Worm (Caenorhabditis elegans) whole organism, L1 larva: Measurements from ENCODE around the gene ivd-1.

Experiments used
- C34B4.2 ChIP-seq: sonication (generic microtip); optimal IDR thresholded peaks from 2 replicates; lab custom pipeline; 2017; ENCODE audit warnings: mild to moderate bottlenecking, missing genetic modification characterization, missing compliant biosample characterization
- F16B12.6 ChIP-seq: fragments of 150-350 bp; optimal IDR thresholded peaks from 2 replicates; lab custom pipeline; 2014; ENCODE audit warnings: missing biosample characterization, missing genetic modification characterization
- Y116A8C.19 ChIP-seq: sonication (generic microtip); optimal IDR thresholded peaks from 2 replicates; lab custom pipeline; 2016; ENCODE audit warnings: missing compliant biosample characterization, missing genetic modification characterization, borderline replicate concordance
- aha-1 ChIP-seq: fragments of 150-350 bp; optimal IDR thresholded peaks from 2 replicates; lab custom pipeline; 2014; ENCODE audit warnings: missing biosample characterization, missing genetic modification characterization
- ama-1 ChIP-seq: fragments of 150-350 bp; optimal IDR thresholded peaks from 2 replicates; lab custom pipeline; 2014
- blmp-1 ChIP-seq: fragments of 150-350 bp; optimal IDR thresholded peaks from 2 replicates; lab custom pipeline; 2014; ENCODE audit warnings: missing biosample characterization, missing genetic modification characterization
- ceh-63 ChIP-seq: fragments of 200-800 bp; sonication (Bioruptor generic); optimal IDR thresholded peaks from 2 replicates; lab custom pipeline; 2018; ENCODE audit warnings: mild to moderate bottlenecking, missing genetic modification characterization, missing compliant biosample characterization
- ceh-82 ChIP-seq, 3 experiments: fragments of 150-350 bp in 1 of 3; sonication (generic microtip) in 2 of 3; optimal IDR thresholded peaks; 2 replicates each; lab custom pipeline; 2014 to 2017; ENCODE audit warnings: missing biosample characterization in 3 of 3, missing genetic modification characterization in 3 of 3
- ceh-90 ChIP-seq: sonication (generic microtip); optimal IDR thresholded peaks from 2 replicates; lab custom pipeline; 2016; ENCODE audit warnings: missing genetic modification characterization, missing compliant biosample characterization
- dpl-1 ChIP-seq, 3 experiments: fragments of 150-350 bp in 2 of 3; sonication (generic microtip) in 1 of 3; optimal IDR thresholded peaks; 2 replicates each; lab custom pipeline; 2014 to 2017; ENCODE audit warnings: missing biosample characterization in 3 of 3, missing genetic modification characterization in 3 of 3, missing genetic modification reagents in 3 of 3
- dsc-1 ChIP-seq: sonication (generic microtip); optimal IDR thresholded peaks from 2 replicates; lab custom pipeline; 2016; ENCODE audit warnings: mild to moderate bottlenecking, missing genetic modification characterization, missing compliant biosample characterization
- efl-1 ChIP-seq, 4 experiments: fragments of 150-350 bp; optimal IDR thresholded peaks in 3 of 4; peaks in 1 of 4; 1 replicate in 1 of 4; 2 replicates in 3 of 4; lab custom pipeline; 2014; ENCODE audit warnings: missing biosample characterization in 2 of 4, missing genetic modification characterization in 2 of 4, missing genetic modification reagents in 2 of 4
- egl-27 ChIP-seq, 2 experiments: fragments of 150-350 bp in 1 of 2; sonication (generic microtip); optimal IDR thresholded peaks; 3 replicates each; lab custom pipeline; 2017 to 2018; ENCODE audit warnings: missing biosample characterization in 2 of 2, missing genetic modification characterization in 2 of 2, missing genetic modification reagents in 2 of 2
- elt-2 ChIP-seq: sonication (generic microtip); optimal IDR thresholded peaks from 2 replicates; lab custom pipeline; 2016; ENCODE audit warnings: missing genetic modification characterization, mild to moderate bottlenecking, inconsistent platforms, missing compliant biosample characterization, missing genetic modification reagents
- elt-3 ChIP-seq, 6 experiments: fragments of 150-350 bp in 1 of 6; sonication (generic microtip); optimal IDR thresholded peaks; 2 replicates each; lab custom pipeline; 2017 to 2018; ENCODE audit warnings: missing biosample characterization in 6 of 6, missing genetic modification characterization in 6 of 6, inconsistent platforms in 1 of 6
- ets-5 ChIP-seq: fragments of 200-800 bp; sonication (Bioruptor generic); IDR thresholded peaks from 2 replicates; pipeline ENCODE4 v1.3.6; 2022; ENCODE audit warnings: missing genetic modification characterization, missing compliant biosample characterization
- fkh-8 ChIP-seq: sonication (generic microtip); optimal IDR thresholded peaks from 2 replicates; lab custom pipeline; 2016; ENCODE audit warnings: mild to moderate bottlenecking, missing genetic modification characterization, missing compliant biosample characterization
- grh-1 ChIP-seq: fragments of 200-800 bp; sonication (Bioruptor generic); IDR thresholded peaks from 2 replicates; pipeline ENCODE4 v1.3.6; 2022; ENCODE audit warnings: missing genetic modification reagents, missing genetic modification characterization, missing compliant biosample characterization
- hlh-4 ChIP-seq: sonication (generic microtip); optimal IDR thresholded peaks from 2 replicates; lab custom pipeline; 2016; ENCODE audit warnings: mild to moderate bottlenecking, missing genetic modification characterization, missing compliant biosample characterization
- hpl-2 ChIP-seq: fragments of 150-350 bp; optimal IDR thresholded peaks from 2 replicates; lab custom pipeline; 2014; ENCODE audit warnings: missing biosample characterization, missing genetic modification reagents, missing genetic modification characterization
- isw-1 ChIP-seq: fragments of 200-800 bp; sonication (Bioruptor generic); IDR thresholded peaks from 2 replicates; pipeline ENCODE4 v1.3.6; 2022; ENCODE audit warnings: missing genetic modification characterization, missing compliant biosample characterization
- jun-1 ChIP-seq: fragments of 150-350 bp; optimal IDR thresholded peaks from 2 replicates; lab custom pipeline; 2014; ENCODE audit warnings: missing biosample characterization, missing genetic modification reagents, missing genetic modification characterization
- lin-13 ChIP-seq: fragments of 150-350 bp; optimal IDR thresholded peaks from 2 replicates; lab custom pipeline; 2014; ENCODE audit warnings: missing biosample characterization, missing genetic modification reagents, missing genetic modification characterization
- lin-14 ChIP-seq: fragments of 200-800 bp; sonication (Bioruptor generic); optimal IDR thresholded peaks from 2 replicates; lab custom pipeline; 2018; ENCODE audit warnings: mild to moderate bottlenecking, missing genetic modification characterization, moderate library complexity, missing compliant biosample characterization
- lin-35 ChIP-seq, 2 experiments: fragments of 150-350 bp; optimal IDR thresholded peaks; 2 replicates each; lab custom pipeline; 2014; ENCODE audit warnings: missing biosample characterization in 2 of 2, missing genetic modification characterization in 2 of 2, missing genetic modification reagents in 2 of 2
- lin-39 ChIP-seq: fragments of 150-350 bp; optimal IDR thresholded peaks from 2 replicates; lab custom pipeline; 2014; ENCODE audit warnings: missing biosample characterization, missing genetic modification reagents, missing genetic modification characterization
- mab-9 ChIP-seq: fragments of 200-800 bp; sonication (Bioruptor generic); IDR thresholded peaks from 2 replicates; pipeline ENCODE4 v1.3.6; 2022; ENCODE audit warnings: missing genetic modification reagents, missing genetic modification characterization, missing compliant biosample characterization
- mef-2 ChIP-seq: fragments of 150-350 bp; optimal IDR thresholded peaks from 2 replicates; lab custom pipeline; 2014; ENCODE audit warnings: missing biosample characterization, missing genetic modification characterization
- nhr-11 ChIP-seq: fragments of 150-350 bp; optimal IDR thresholded peaks from 2 replicates; lab custom pipeline; 2014; ENCODE audit warnings: missing biosample characterization, missing genetic modification characterization
- nhr-19 ChIP-seq: fragments of 200-800 bp; sonication (Bioruptor generic); conservative IDR thresholded peaks from 2 replicates; pipeline ENCODE4 v1.3.6; 2022; ENCODE audit warnings: missing genetic modification characterization, missing compliant biosample characterization
- nhr-20 ChIP-seq: sonication (generic microtip); optimal IDR thresholded peaks from 2 replicates; lab custom pipeline; 2016; ENCODE audit warnings: mild to moderate bottlenecking, missing genetic modification characterization, missing compliant biosample characterization
- nhr-237 ChIP-seq: fragments of 150-350 bp; optimal IDR thresholded peaks from 2 replicates; lab custom pipeline; 2014; ENCODE audit warnings: missing biosample characterization, missing genetic modification characterization
- nhr-28 ChIP-seq: fragments of 150-350 bp; optimal IDR thresholded peaks from 2 replicates; lab custom pipeline; 2014; ENCODE audit warnings: missing biosample characterization, missing genetic modification characterization
- nhr-76 ChIP-seq: sonication (generic microtip); optimal IDR thresholded peaks from 2 replicates; lab custom pipeline; 2017; ENCODE audit warnings: missing biosample characterization, missing genetic modification characterization
- nhr-84 ChIP-seq: sonication (generic microtip); optimal IDR thresholded peaks from 2 replicates; lab custom pipeline; 2017; ENCODE audit warnings: missing biosample characterization, missing genetic modification characterization
- nhr-85 ChIP-seq: sonication (generic microtip); peaks from one replicate; lab custom pipeline; 2016; ENCODE audit warnings: missing genetic modification characterization, inconsistent platforms, missing compliant biosample characterization
- pag-3 ChIP-seq: sonication (generic microtip); optimal IDR thresholded peaks from 2 replicates; lab custom pipeline; 2017; ENCODE audit warnings: missing genetic modification characterization, mild to moderate bottlenecking, missing compliant biosample characterization, antibody characterized with exemption, borderline replicate concordance; ENCODE audit not compliant: insufficient read depth
- pqm-1 ChIP-seq: sonication (generic microtip); optimal IDR thresholded peaks from 3 replicates; lab custom pipeline; 2017; ENCODE audit warnings: missing biosample characterization, missing genetic modification characterization
- rnt-1 ChIP-seq: sonication (generic microtip); optimal IDR thresholded peaks from 2 replicates; lab custom pipeline; 2016; ENCODE audit warnings: mild to moderate bottlenecking, missing genetic modification characterization, moderate library complexity, missing compliant biosample characterization
- skn-1 ChIP-seq: fragments of 150-350 bp; optimal IDR thresholded peaks from 2 replicates; lab custom pipeline; 2014; ENCODE audit warnings: missing biosample characterization, missing genetic modification characterization
- snu-23 ChIP-seq: sonication (generic microtip); optimal IDR thresholded peaks from 2 replicates; lab custom pipeline; 2016; ENCODE audit warnings: missing genetic modification characterization, missing compliant biosample characterization
- sox-4 ChIP-seq: sonication (generic microtip); optimal IDR thresholded peaks from 2 replicates; lab custom pipeline; 2016; ENCODE audit warnings: missing genetic modification characterization, missing compliant biosample characterization
- swsn-7 ChIP-seq: sonication (generic microtip); optimal IDR thresholded peaks from 2 replicates; lab custom pipeline; 2016; ENCODE audit warnings: missing genetic modification characterization, missing compliant biosample characterization
- unc-130 ChIP-seq: fragments of 150-350 bp; optimal IDR thresholded peaks from 2 replicates; lab custom pipeline; 2017; ENCODE audit warnings: missing biosample characterization, missing genetic modification characterization, inconsistent platforms
- unc-62 ChIP-seq: fragments of 150-350 bp; optimal IDR thresholded peaks from 2 replicates; lab custom pipeline; 2014; ENCODE audit warnings: missing biosample characterization, missing genetic modification reagents, missing genetic modification characterization
- vab-15 ChIP-seq: sonication (generic microtip); optimal IDR thresholded peaks from 2 replicates; lab custom pipeline; 2017; ENCODE audit warnings: missing genotype, mild to moderate bottlenecking, missing genetic modification characterization, missing compliant biosample characterization
- xbp-1 ChIP-seq: sonication (generic microtip); optimal IDR thresholded peaks from 2 replicates; lab custom pipeline; 2016; ENCODE audit warnings: missing genetic modification characterization, missing compliant biosample characterization
- zip-4 ChIP-seq: fragments of 200-800 bp; sonication (Bioruptor generic); optimal IDR thresholded peaks from 2 replicates; lab custom pipeline; 2018; ENCODE audit warnings: mild to moderate bottlenecking, missing genetic modification characterization, moderate library complexity, missing compliant biosample characterization

Gene ivd-1

ce11 chrIV:5063297-5063696 lies 25.4 kb downstream of the ivd-1 start (continued):
- TF ChIP-seq unc-62 (GFP tag; lab: Kevin White, UChicago) (no peak), F16B12.6 (tag; lab: Kevin White, UChicago) (no peak), lin-35 (GFP tag; optimal IDR thresholded peaks at IDR 0.05; lab: Kevin White, UChicago) (peak in 1 of 2 experiments; percentile 4), pag-3 (tag; lab: Kevin White, UChicago) (no peak), nhr-84 (tag; lab: Kevin White, UChicago) (no peak), jun-1 (tag; lab: Kevin White, UChicago) (no peak), dpl-1 (GFP tag; optimal IDR thresholded peaks at IDR 0.05; lab: Kevin White, UChicago) (no peak), sox-4 (tag; lab: Kevin White, UChicago) (no peak), nhr-19 (GFP tag; lab: Robert Waterston, UW) (peak; percentile 66), swsn-7 (tag; lab: Kevin White, UChicago) (peak; percentile 15), egl-27 (tag; optimal IDR thresholded peaks at IDR 0.05; lab: Kevin White, UChicago) (no peak), blmp-1 (no peak), ceh-90 (tag; lab: Kevin White, UChicago) (no peak), mab-9 (GFP tag; lab: Robert Waterston, UW) (no peak), snu-23 (GFP tag; lab: Kevin White, UChicago) (no peak), skn-1 (tag; lab: Kevin White, UChicago) (no peak), unc-130 (no peak), nhr-11 (tag; lab: Kevin White, UChicago) (no peak), grh-1 (GFP tag; lab: Robert Waterston, UW) (0 out of 2 replicates have a peak, but pooled peaks have one; percentile 34), mef-2 (no peak), Y116A8C.19 (tag; lab: Kevin White, UChicago) (no peak), rnt-1 (tag; lab: Kevin White, UChicago) (peak; percentile 16), nhr-20 (tag; lab: Kevin White, UChicago) (peak; percentile 60), ets-5 (GFP tag; lab: Robert Waterston, UW) (no peak), efl-1 (optimal IDR thresholded peaks at IDR 0.05; lab: Kevin White, UChicago) (peak in 1 of 2 experiments; percentile 12), efl-1 (GFP tag; optimal IDR thresholded peaks at IDR 0.05 in 1 of 2; lab: Kevin White, UChicago) (no peak), nhr-28 (tag; lab: Kevin White, UChicago) (no peak), ceh-63 (GFP tag; lab: Kevin White, UChicago) (no peak), lin-39 (no peak), isw-1 (no peak), aha-1 (tag; lab: Kevin White, UChicago) (no peak), lin-13 (no peak), hlh-4 (no peak), ama-1 (lab: Kevin White, UChicago) (no peak), elt-3 (tag; optimal IDR thresholded peaks at IDR 0.05; lab: Kevin White, UChicago) (peak in 1 of 6 experiments; percentile 5), nhr-237 (tag; lab: Kevin White, UChicago) (no peak), pqm-1 (no peak), nhr-76 (tag; lab: Kevin White, UChicago) (no peak), xbp-1 (tag; lab: Kevin White, UChicago) (peak; percentile 5), fkh-8 (tag; lab: Kevin White, UChicago) (no peak), zip-4 (GFP tag; lab: Kevin White, UChicago) (no peak), elt-2 (tag; lab: Kevin White, UChicago) (no peak), lin-14 (GFP tag; lab: Kevin White, UChicago) (peak; percentile 64), dsc-1 (no peak), C34B4.2 (tag; lab: Kevin White, UChicago) (no peak), hpl-2 (GFP tag; lab: Kevin White, UChicago) (no peak), ceh-82 (tag; optimal IDR thresholded peaks at IDR 0.05; lab: Kevin White, UChicago) (no peak), nhr-85 (tag; lab: Kevin White, UChicago) (peak; percentile 75), vab-15 (tag; lab: Kevin White, UChicago) (no peak)
- TF ChIP-seq, all 84 proteins: peak for 17
